Worm (Caenorhabditis elegans) whole organism, L3 larva: Measurements from ENCODE around the gene pqm-1.

Experiments used
- R02D3.7 ChIP-seq: fragments of 150-350 bp; optimal IDR thresholded peaks from 2 replicates; lab custom pipeline; 2014; ENCODE audit warnings: missing biosample characterization, missing genetic modification characterization
- aly-2 ChIP-seq: fragments of 150-350 bp; optimal IDR thresholded peaks from 2 replicates; lab custom pipeline; 2014; ENCODE audit warnings: missing biosample characterization, missing genetic modification characterization
- ceh-16 ChIP-seq: sonication (generic microtip); optimal IDR thresholded peaks from 2 replicates; lab custom pipeline; 2017; ENCODE audit warnings: missing biosample characterization, missing genetic modification characterization
- ceh-28 ChIP-seq: fragments of 150-350 bp; optimal IDR thresholded peaks from 2 replicates; lab custom pipeline; 2014; ENCODE audit warnings: missing biosample characterization, missing genetic modification reagents, missing genetic modification characterization
- ceh-82 ChIP-seq: fragments of 150-350 bp; optimal IDR thresholded peaks from 2 replicates; lab custom pipeline; 2014; ENCODE audit warnings: missing biosample characterization, missing genetic modification characterization
- ceh-9 ChIP-seq: sonication (generic microtip); optimal IDR thresholded peaks from 2 replicates; lab custom pipeline; 2018; ENCODE audit warnings: missing biosample characterization, missing genetic modification characterization
- daf-12 ChIP-seq: fragments of 150-350 bp; optimal IDR thresholded peaks from 2 replicates; lab custom pipeline; 2014; ENCODE audit warnings: missing biosample characterization, missing genetic modification reagents, missing genetic modification characterization
- egl-27 ChIP-seq: sonication (generic microtip); optimal IDR thresholded peaks from 4 replicates; lab custom pipeline; 2017; ENCODE audit warnings: missing biosample characterization, missing genetic modification reagents, missing genetic modification characterization
- egl-5 ChIP-seq: fragments of 150-350 bp; optimal IDR thresholded peaks from 2 replicates; lab custom pipeline; 2017; ENCODE audit warnings: missing biosample characterization, missing genetic modification reagents, missing genetic modification characterization, inconsistent platforms
- elt-2 ChIP-seq: sonication (generic microtip); optimal IDR thresholded peaks from 2 replicates; lab custom pipeline; 2016; ENCODE audit warnings: missing genetic modification reagents, mild to moderate bottlenecking, missing genetic modification characterization, missing compliant biosample characterization
- elt-3 ChIP-seq, 3 experiments: fragments of 150-350 bp in 1 of 3; sonication (generic microtip) in 2 of 3; optimal IDR thresholded peaks; 2 replicates in 2 of 3; 4 replicates in 1 of 3; lab custom pipeline; 2014 to 2017; ENCODE audit warnings: missing biosample characterization in 3 of 3, missing genetic modification characterization in 3 of 3
- eor-1 ChIP-seq, 2 experiments: fragments of 150-350 bp; optimal IDR thresholded peaks; 2 replicates each; lab custom pipeline; 2014 to 2018; ENCODE audit warnings: missing biosample characterization in 2 of 2, missing genetic modification characterization in 2 of 2
- fkh-10 ChIP-seq: sonication (generic microtip); optimal IDR thresholded peaks from 2 replicates; lab custom pipeline; 2017; ENCODE audit warnings: missing biosample characterization, missing genetic modification reagents, missing genetic modification characterization
- fkh-2 ChIP-seq: fragments of 150-350 bp; optimal IDR thresholded peaks from 2 replicates; lab custom pipeline; 2014; ENCODE audit warnings: missing biosample characterization, missing genetic modification reagents, missing genetic modification characterization
- fos-1 ChIP-seq: fragments of 150-350 bp; optimal IDR thresholded peaks from 2 replicates; lab custom pipeline; 2014; ENCODE audit warnings: missing biosample characterization, missing genetic modification characterization
- hmg-11 ChIP-seq: sonication (generic microtip); optimal IDR thresholded peaks from 2 replicates; lab custom pipeline; 2016; ENCODE audit warnings: missing genetic modification characterization, missing compliant biosample characterization
- lin-15B ChIP-seq: fragments of 150-350 bp; optimal IDR thresholded peaks from 2 replicates; lab custom pipeline; 2014; ENCODE audit warnings: missing biosample characterization, missing genetic modification characterization
- lin-39 ChIP-seq: fragments of 150-350 bp; optimal IDR thresholded peaks from 2 replicates; lab custom pipeline; 2018; ENCODE audit warnings: missing biosample characterization, missing genetic modification reagents, missing genetic modification characterization
- lsy-12 ChIP-seq: sonication (generic microtip); optimal IDR thresholded peaks from 2 replicates; lab custom pipeline; 2016; ENCODE audit warnings: mild to moderate bottlenecking, missing genetic modification characterization, missing compliant biosample characterization
- mdl-1 ChIP-seq: fragments of 150-350 bp; optimal IDR thresholded peaks from 2 replicates; lab custom pipeline; 2014; ENCODE audit warnings: missing biosample characterization, missing genetic modification characterization
- mml-1 ChIP-seq: fragments of 150-350 bp; sonication (generic microtip); optimal IDR thresholded peaks from 3 replicates; lab custom pipeline; 2014; ENCODE audit warnings: missing biosample characterization, missing genetic modification characterization
- nfya-1 ChIP-seq: sonication (generic microtip); optimal IDR thresholded peaks from 2 replicates; lab custom pipeline; 2017; ENCODE audit warnings: missing genetic modification characterization, mild to moderate bottlenecking, missing compliant biosample characterization, antibody characterized with exemption, moderate library complexity; ENCODE audit not compliant: insufficient read depth
- nhr-11 ChIP-seq: fragments of 150-350 bp; optimal IDR thresholded peaks from 2 replicates; lab custom pipeline; 2014; ENCODE audit warnings: missing biosample characterization, missing genetic modification characterization
- nhr-23 ChIP-seq: fragments of 150-350 bp; optimal IDR thresholded peaks from 2 replicates; lab custom pipeline; 2014; ENCODE audit warnings: missing biosample characterization, missing genetic modification reagents, missing genetic modification characterization
- nhr-25 ChIP-seq: sonication (generic microtip); optimal IDR thresholded peaks from 2 replicates; lab custom pipeline; 2017; ENCODE audit warnings: missing biosample characterization, missing genetic modification characterization
- nhr-43 ChIP-seq: sonication (generic microtip); optimal IDR thresholded peaks from 2 replicates; lab custom pipeline; 2016; ENCODE audit warnings: mild to moderate bottlenecking, missing genetic modification characterization, missing compliant biosample characterization; ENCODE audit not compliant: poor library complexity, severe bottlenecking
- nhr-67 ChIP-seq: fragments of 150-350 bp; optimal IDR thresholded peaks from 2 replicates; lab custom pipeline; 2014; ENCODE audit warnings: missing biosample characterization, missing genetic modification characterization
- nhr-77 ChIP-seq: fragments of 150-350 bp; optimal IDR thresholded peaks from 2 replicates; lab custom pipeline; 2014; ENCODE audit warnings: missing biosample characterization, missing genetic modification characterization
- pha-4 ChIP-seq: fragments of 150-350 bp; optimal IDR thresholded peaks from 2 replicates; lab custom pipeline; 2014; ENCODE audit warnings: missing biosample characterization, missing genetic modification reagents, missing genetic modification characterization
- sea-2 ChIP-seq: fragments of 150-350 bp; sonication (generic microtip); optimal IDR thresholded peaks from 4 replicates; lab custom pipeline; 2014; ENCODE audit warnings: missing biosample characterization, missing genetic modification reagents, missing genetic modification characterization
- skn-1 ChIP-seq: fragments of 150-350 bp; optimal IDR thresholded peaks from 2 replicates; lab custom pipeline; 2014; ENCODE audit warnings: missing biosample characterization, missing genetic modification characterization
- snpc-4 ChIP-seq: fragments of 150-350 bp; optimal IDR thresholded peaks from 2 replicates; lab custom pipeline; 2014; ENCODE audit warnings: missing biosample characterization, missing genetic modification characterization
- tbx-2 ChIP-seq: sonication (generic microtip); optimal IDR thresholded peaks from 2 replicates; lab custom pipeline; 2016; ENCODE audit warnings: mild to moderate bottlenecking, missing genetic modification characterization, missing compliant biosample characterization
- unc-62 ChIP-seq: fragments of 150-350 bp; sonication (generic microtip); optimal IDR thresholded peaks from 4 replicates; lab custom pipeline; 2014; ENCODE audit warnings: missing biosample characterization, missing genetic modification reagents, missing genetic modification characterization
- zag-1 ChIP-seq: fragments of 150-350 bp; optimal IDR thresholded peaks from 2 replicates; lab custom pipeline; 2014; ENCODE audit warnings: missing biosample characterization, missing genetic modification characterization

The pqm-1 gene

DNA sequence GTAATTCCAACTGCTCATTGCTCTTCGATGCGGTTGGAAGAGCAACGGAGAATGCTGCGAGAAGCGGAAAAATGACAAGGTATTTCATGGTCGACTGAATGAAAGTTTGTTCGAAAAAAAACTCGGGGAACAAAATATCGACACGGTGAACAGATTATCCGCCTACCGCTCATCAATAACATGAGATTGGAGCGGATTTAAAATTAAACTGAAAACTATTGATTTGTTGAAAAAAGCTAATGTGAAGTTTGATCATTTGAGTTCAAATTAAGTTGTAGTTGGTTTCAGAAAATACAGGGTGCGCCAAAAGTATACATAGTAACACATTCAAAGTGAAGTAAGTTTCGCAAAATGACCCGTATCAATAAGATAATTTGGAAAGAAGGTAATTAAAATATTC, 12.3 kb downstream of the pqm-1 start, which contains the start of gene F40F8.4:
TSS of gene F40F8.4 (minus strand) at position 101 of the 400 bp plus-strand sequence.
- TF ChIP-seq ceh-9 (no peak), ceh-28 (tag; lab: Kevin White, UChicago) (no peak), nhr-25 (tag; lab: Kevin White, UChicago) (no peak)

DNA sequence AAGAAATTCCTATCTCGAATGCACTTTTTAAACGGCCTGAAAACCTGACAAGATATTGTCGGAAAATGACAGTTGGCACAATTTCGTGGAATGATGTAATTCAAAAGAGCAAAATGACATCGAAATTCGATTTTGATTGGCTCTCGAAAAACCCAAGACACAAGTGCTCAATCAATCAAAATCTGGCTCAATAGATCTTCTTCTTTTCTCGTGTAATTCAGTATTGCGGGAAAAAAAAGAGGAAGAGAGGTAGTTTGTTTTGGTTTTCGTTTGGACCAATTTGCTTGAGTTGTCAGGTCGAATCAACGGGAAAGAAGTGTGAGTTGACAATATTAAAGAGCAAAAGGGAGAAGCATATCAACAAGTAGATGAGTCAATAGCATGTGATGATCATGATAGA, 16.6 kb downstream of the pqm-1 start:
- TF ChIP-seq unc-62 (GFP tag; lab: Kevin White, UChicago) (no peak), hmg-11 (tag; lab: Kevin White, UChicago) (no peak), R02D3.7 (no peak), nhr-77 (tag; lab: Kevin White, UChicago) (no peak), elt-3 (tag; optimal IDR thresholded peaks at IDR 0.05; lab: Kevin White, UChicago) (no peak), zag-1 (tag; lab: Kevin White, UChicago) (no peak), elt-2 (tag; lab: Kevin White, UChicago) (peak; percentile 39), ceh-82 (tag; lab: Kevin White, UChicago) (no peak), ceh-16 (tag; lab: Kevin White, UChicago) (no peak), lsy-12 (tag; lab: Kevin White, UChicago) (no peak), ceh-28 (tag; lab: Kevin White, UChicago) (no peak), fkh-2 (tag; lab: Kevin White, UChicago) (no peak), lin-39 (tag; lab: Kevin White, UChicago) (no peak), nhr-23 (tag; lab: Kevin White, UChicago) (no peak), nfya-1 (tag; lab: Kevin White, UChicago) (peak; percentile 44), mdl-1 (no peak), daf-12 (tag; lab: Kevin White, UChicago) (no peak), fos-1 (tag; lab: Kevin White, UChicago) (no peak), ceh-9 (no peak), nhr-11 (tag; lab: Kevin White, UChicago) (no peak), pha-4 (tag; lab: Kevin White, UChicago) (peak; percentile 32), nhr-67 (no peak), aly-2 (tag; lab: Kevin White, UChicago) (no peak), fkh-10 (GFP tag; lab: Kevin White, UChicago) (no peak), mml-1 (tag; lab: Kevin White, UChicago) (no peak), skn-1 (tag; lab: Kevin White, UChicago) (no peak), lin-15B (tag; lab: Kevin White, UChicago) (no peak), egl-5 (tag; lab: Kevin White, UChicago) (peak; percentile 49), sea-2 (GFP tag; lab: Kevin White, UChicago) (no peak), nhr-25 (tag; lab: Kevin White, UChicago) (no peak)

DNA sequence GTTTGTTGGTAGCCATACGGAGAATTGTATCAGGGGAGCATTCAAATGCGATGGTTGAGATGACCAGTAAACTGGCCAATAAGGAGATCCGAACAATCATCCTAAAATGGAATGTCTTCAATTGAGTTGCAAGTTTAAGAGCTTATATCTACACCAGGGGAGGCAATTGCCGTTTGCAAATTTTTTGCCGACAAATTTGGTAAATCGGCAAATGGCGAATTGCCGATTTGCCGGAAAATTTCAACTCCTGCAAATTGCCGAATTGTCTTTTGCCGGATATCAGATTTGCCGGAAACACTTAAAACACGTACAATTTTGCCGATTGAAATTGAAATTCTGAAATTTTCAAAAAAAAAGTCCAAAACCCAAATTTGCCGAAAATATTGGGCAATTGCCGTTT, 17.6 kb downstream of the pqm-1 start, which contains the start of gene F40F8.5:
TSS of gene F40F8.5 (minus strand) at position 101 of the 400 bp plus-strand sequence.
- no peak for TF ChIP-seq egl-27 (tag; lab: Kevin White, UChicago)
- TF ChIP-seq lin-15B (tag; lab: Kevin White, UChicago), result no peak
- TF ChIP-seq nfya-1 (tag; lab: Kevin White, UChicago), result no peak
- TF ChIP-seq nhr-23 (tag; lab: Kevin White, UChicago), result no peak
- TF ChIP-seq snpc-4, result no peak
- no peak for TF ChIP-seq ceh-28 (tag; lab: Kevin White, UChicago)
- no peak for TF ChIP-seq nhr-43 (tag; lab: Kevin White, UChicago)
- TF ChIP-seq pha-4 (tag; lab: Kevin White, UChicago), result no peak
- TF ChIP-seq R02D3.7, result no peak

DNA sequence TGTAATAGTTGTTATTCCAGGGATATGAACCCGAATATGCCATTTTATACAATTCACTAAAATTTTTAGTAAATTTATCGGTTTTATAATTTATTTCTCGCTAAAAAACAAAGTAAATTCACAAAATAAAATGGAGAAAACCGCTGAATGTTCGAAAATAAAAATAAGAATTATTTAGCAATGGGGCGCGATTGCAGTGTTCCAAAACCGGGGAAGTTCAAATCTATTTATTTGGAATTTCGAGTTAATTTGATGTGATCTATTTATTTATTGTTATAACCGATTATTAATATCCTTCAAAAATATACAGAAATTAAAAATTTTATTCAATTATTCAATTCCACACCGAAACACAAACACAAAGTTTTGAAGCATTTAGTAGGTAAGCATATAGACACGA, 19.9 kb downstream of the pqm-1 start, which contains the start of gene F40F8.11:
TSS of gene F40F8.11 (minus strand) at position 49 of the 400 bp plus-strand sequence.
- TF ChIP-seq nhr-77 (tag; lab: Kevin White, UChicago) (no peak), nhr-23 (tag; lab: Kevin White, UChicago) (peak; percentile 53), eor-1 (tag; optimal IDR thresholded peaks at IDR 0.05; lab: Kevin White, UChicago) (no peak), egl-5 (tag; lab: Kevin White, UChicago) (no peak), nhr-25 (tag; lab: Kevin White, UChicago) (no peak), aly-2 (tag; lab: Kevin White, UChicago) (no peak), unc-62 (GFP tag; lab: Kevin White, UChicago) (no peak), hmg-11 (tag; lab: Kevin White, UChicago) (peak; percentile 15), lsy-12 (tag; lab: Kevin White, UChicago) (no peak), nhr-43 (tag; lab: Kevin White, UChicago) (no peak), elt-2 (tag; lab: Kevin White, UChicago) (peak; percentile 18), pha-4 (tag; lab: Kevin White, UChicago) (peak; percentile 31), tbx-2 (tag; lab: Kevin White, UChicago) (no peak), lin-15B (tag; lab: Kevin White, UChicago) (peak; percentile 47), nfya-1 (tag; lab: Kevin White, UChicago) (peak; percentile 54), snpc-4 (peak; percentile 8), ceh-16 (tag; lab: Kevin White, UChicago) (no peak), R02D3.7 (no peak)
- TF ChIP-seq, all 47 proteins: peak for 7
